Fruit fly (Drosophila melanogaster) whole organism, embryonic: ENCODE data around the gene Noa36.
A peak's percentile ranks its signal among the peaks of the same experiment; 100 is the strongest.

Experiments
- ATbp ChIP-seq: fragments of 200-800 bp; sonication (Bioruptor generic); optimal IDR thresholded peaks from 2 replicates; lab custom pipeline; 2017; ENCODE audit warnings: missing biosample characterization, mild to moderate bottlenecking, missing genetic modification characterization, missing genetic modification reagents
- Adf1 ChIP-seq: fragments of 200-800 bp; sonication (Bioruptor generic); IDR thresholded peaks from 2 replicates; pipeline ENCODE4 v1.3.6; 2022; ENCODE audit warnings: missing biosample characterization, missing genetic modification characterization
- CG10267 ChIP-seq: fragments of 200-800 bp; sonication (Bioruptor generic); optimal IDR thresholded peaks from 2 replicates; lab custom pipeline; 2018; ENCODE audit warnings: missing biosample characterization, mild to moderate bottlenecking, missing genetic modification characterization, moderate library complexity
- CG10321 ChIP-seq: fragments of 200-800 bp; sonication (Bioruptor generic); IDR thresholded peaks from 2 replicates; pipeline ENCODE4 v1.3.6; 2022; ENCODE audit warnings: missing biosample characterization, missing genetic modification characterization
- CG10543 ChIP-seq: fragments of 200-800 bp; sonication (Bioruptor generic); optimal IDR thresholded peaks from 3 replicates; lab custom pipeline; 2017; ENCODE audit warnings: missing biosample characterization, mild to moderate bottlenecking, missing genetic modification characterization, moderate library complexity
- CG10959 ChIP-seq: fragments of 200-800 bp; sonication (Bioruptor generic); IDR thresholded peaks from 2 replicates; pipeline ENCODE4 v1.3.6; 2022; ENCODE audit warnings: missing biosample characterization, missing genetic modification characterization
- CG11093 ChIP-seq: fragments of 200-800 bp; sonication (Bioruptor generic); IDR thresholded peaks from 3 replicates; pipeline ENCODE4 v1.3.6; 2022; ENCODE audit warnings: missing biosample characterization, missing genetic modification characterization
- CG12155 ChIP-seq: fragments of 200-800 bp; sonication (Bioruptor generic); optimal IDR thresholded peaks from 3 replicates; lab custom pipeline; 2016; ENCODE audit warnings: missing biosample characterization, missing genetic modification characterization
- CG12391 ChIP-seq: fragments of 200-800 bp; sonication (Bioruptor generic); optimal IDR thresholded peaks from 3 replicates; lab custom pipeline; 2018; ENCODE audit warnings: missing biosample characterization, mild to moderate bottlenecking, missing genetic modification characterization, moderate library complexity
- CG12769 ChIP-seq: fragments of 200-800 bp; sonication (Bioruptor generic); optimal IDR thresholded peaks from 2 replicates; lab custom pipeline; 2019; ENCODE audit warnings: missing biosample characterization, mild to moderate bottlenecking, missing genetic modification characterization, moderate library complexity
- CG13123 ChIP-seq: fragments of 200-800 bp; sonication (Bioruptor generic); optimal IDR thresholded peaks from 2 replicates; lab custom pipeline; 2016; ENCODE audit warnings: missing biosample characterization, missing genetic modification characterization
- CG14710 ChIP-seq: fragments of 200-800 bp; sonication (Bioruptor generic); optimal IDR thresholded peaks from 3 replicates; lab custom pipeline; 2019; ENCODE audit warnings: missing biosample characterization, mild to moderate bottlenecking, missing genetic modification characterization, moderate library complexity
- CG17328 ChIP-seq: fragments of 200-800 bp; sonication (Bioruptor generic); IDR thresholded peaks from 2 replicates; pipeline ENCODE4 v1.3.6; 2022; ENCODE audit warnings: missing biosample characterization, missing genetic modification characterization
- CG17359 ChIP-seq: fragments of 200-800 bp; sonication (Bioruptor generic); optimal IDR thresholded peaks from 3 replicates; lab custom pipeline; 2018; ENCODE audit warnings: missing biosample characterization, mild to moderate bottlenecking, missing genetic modification characterization, moderate library complexity
- CG1832 ChIP-seq: fragments of 200-800 bp; sonication (Bioruptor generic); optimal IDR thresholded peaks from 2 replicates; lab custom pipeline; 2017; ENCODE audit warnings: missing biosample characterization, mild to moderate bottlenecking, missing genetic modification characterization, inconsistent platforms
- CG2129 ChIP-seq: fragments of 200-800 bp; sonication (Bioruptor generic); IDR thresholded peaks from 2 replicates; pipeline ENCODE4 v1.3.6; 2022; ENCODE audit warnings: missing biosample characterization, missing genetic modification characterization; ENCODE audit not compliant: partially characterized antibody
- CG2712 ChIP-seq: fragments of 200-800 bp; optimal IDR thresholded peaks from 3 replicates; lab custom pipeline; 2019; ENCODE audit warnings: missing biosample characterization, mild to moderate bottlenecking, missing genetic modification characterization, moderate library complexity
- CG3407 ChIP-seq: fragments of 200-800 bp; sonication (Bioruptor generic); optimal IDR thresholded peaks from 2 replicates; lab custom pipeline; 2018; ENCODE audit warnings: missing biosample characterization, mild to moderate bottlenecking, missing genetic modification characterization
- CG34224 ChIP-seq: fragments of 200-800 bp; sonication (Bioruptor generic); IDR thresholded peaks from 3 replicates; pipeline ENCODE4 v1.3.6; 2022; ENCODE audit warnings: missing biosample characterization, missing genetic modification characterization; ENCODE audit not compliant: partially characterized antibody
- CG42726 ChIP-seq: fragments of 200-800 bp; sonication (Bioruptor generic); IDR thresholded peaks from 2 replicates; pipeline ENCODE4 v1.3.6; 2022; ENCODE audit warnings: missing biosample characterization, missing genetic modification characterization; ENCODE audit not compliant: partially characterized antibody
- CG4360 ChIP-seq: fragments of 200-800 bp; sonication (Bioruptor generic); IDR thresholded peaks from 2 replicates; pipeline ENCODE4 v1.3.6; 2022; ENCODE audit warnings: missing biosample characterization, missing genetic modification characterization
- CG4617 ChIP-seq: fragments of 200-800 bp; sonication (Bioruptor generic); optimal IDR thresholded peaks from 3 replicates; lab custom pipeline; 2016; ENCODE audit warnings: missing biosample characterization, missing genetic modification characterization, borderline replicate concordance
- CG6654 ChIP-seq: fragments of 200-800 bp; sonication (Bioruptor generic); optimal IDR thresholded peaks from 2 replicates; lab custom pipeline; 2017; ENCODE audit warnings: missing biosample characterization, mild to moderate bottlenecking, missing genetic modification characterization
- CG9215 ChIP-seq: fragments of 200-800 bp; sonication (Bioruptor generic); IDR thresholded peaks from 2 replicates; pipeline ENCODE4 v1.3.6; 2022; ENCODE audit warnings: missing biosample characterization, missing genetic modification characterization
- Dbx ChIP-seq: fragments of 200-800 bp; sonication (Bioruptor generic); IDR thresholded peaks from 3 replicates; pipeline ENCODE4 v1.3.6; 2022; ENCODE audit warnings: missing biosample characterization, missing genetic modification characterization
- Dll ChIP-seq: fragments of 200-800 bp; sonication (Bioruptor generic); IDR thresholded peaks from 4 replicates; pipeline ENCODE4 v1.3.6; 2022; ENCODE audit warnings: missing biosample characterization, missing genetic modification characterization; ENCODE audit not compliant: partially characterized antibody
- Drgx ChIP-seq: fragments of 200-800 bp; sonication (Bioruptor generic); IDR thresholded peaks from 2 replicates; pipeline ENCODE4 v1.3.6; 2022; ENCODE audit warnings: missing biosample characterization, missing genetic modification characterization
- Fer1 ChIP-seq: fragments of 200-800 bp; sonication (Bioruptor generic); optimal IDR thresholded peaks from 2 replicates; lab custom pipeline; 2017; ENCODE audit warnings: missing biosample characterization, mild to moderate bottlenecking, missing genetic modification characterization
- HmgZ ChIP-seq: fragments of 200-800 bp; sonication (Bioruptor generic); optimal IDR thresholded peaks from 2 replicates; lab custom pipeline; 2018; ENCODE audit warnings: missing biosample characterization, mild to moderate bottlenecking, missing genetic modification characterization
- Hr51 ChIP-seq, 2 experiments: fragments of 200-800 bp; sonication (Bioruptor generic); optimal IDR thresholded peaks; 2 replicates in 1 of 2; 3 replicates in 1 of 2; lab custom pipeline; 2016 to 2018; ENCODE audit warnings: missing biosample characterization in 2 of 2, missing genetic modification characterization in 2 of 2, mild to moderate bottlenecking in 1 of 2, moderate library complexity in 1 of 2
- Kr ChIP-seq: fragments of 200-800 bp; sonication (Bioruptor generic); optimal IDR thresholded peaks from 2 replicates; lab custom pipeline; 2017; ENCODE audit warnings: missing biosample characterization, mild to moderate bottlenecking, missing genetic modification characterization
- Mes4 ChIP-seq: fragments of 200-800 bp; sonication (Bioruptor generic); optimal IDR thresholded peaks from 2 replicates; lab custom pipeline; 2016; ENCODE audit warnings: missing biosample characterization, missing genetic modification characterization
- Nf-YB ChIP-seq: fragments of 200-800 bp; sonication (Bioruptor generic); optimal IDR thresholded peaks from 3 replicates; lab custom pipeline; 2019; ENCODE audit warnings: missing biosample characterization, mild to moderate bottlenecking, missing genetic modification characterization, moderate library complexity
- Spps ChIP-seq: fragments of 200-800 bp; sonication (Bioruptor generic); optimal IDR thresholded peaks from 2 replicates; lab custom pipeline; 2018; ENCODE audit warnings: missing biosample characterization, mild to moderate bottlenecking, missing genetic modification characterization
- ap ChIP-seq: fragments of 200-800 bp; sonication (Bioruptor generic); IDR thresholded peaks from 2 replicates; pipeline ENCODE4 v1.3.6; 2022; ENCODE audit warnings: missing biosample characterization, missing genetic modification characterization
- cg ChIP-seq: fragments of 200-800 bp; sonication (Bioruptor generic); optimal IDR thresholded peaks from 3 replicates; lab custom pipeline; 2019; ENCODE audit warnings: missing biosample characterization, mild to moderate bottlenecking, missing genetic modification characterization, moderate library complexity
- chm ChIP-seq: fragments of 200-800 bp; sonication (Bioruptor generic); IDR thresholded peaks from 2 replicates; pipeline ENCODE4 v1.3.6; 2022; ENCODE audit warnings: missing biosample characterization, missing genetic modification characterization
- ci ChIP-seq: fragments of 200-800 bp; sonication (Bioruptor generic); IDR thresholded peaks from 3 replicates; pipeline ENCODE4 v1.3.6; 2022; ENCODE audit warnings: missing biosample characterization, missing genetic modification characterization
- eve ChIP-seq, 2 experiments: fragments of >200 bp; optimal IDR thresholded peaks; 2 replicates each; lab custom pipeline; 2017; ENCODE audit warnings: missing biosample characterization in 2 of 2, missing genetic modification characterization in 2 of 2
- fd96Cb ChIP-seq: fragments of 200-800 bp; sonication (Bioruptor generic); optimal IDR thresholded peaks from 2 replicates; lab custom pipeline; 2018; ENCODE audit warnings: missing biosample characterization, mild to moderate bottlenecking, missing genetic modification characterization, moderate library complexity
- fru ChIP-seq: fragments of >200 bp; optimal IDR thresholded peaks from 2 replicates; lab custom pipeline; 2017
- grn ChIP-seq: fragments of 200-800 bp; sonication (Bioruptor generic); optimal IDR thresholded peaks from 3 replicates; lab custom pipeline; 2017; ENCODE audit warnings: missing biosample characterization, missing genetic modification characterization
- ham ChIP-seq: fragments of 200-800 bp; sonication (Bioruptor generic); IDR thresholded peaks from 2 replicates; pipeline ENCODE4 v1.3.6; 2022; ENCODE audit warnings: missing biosample characterization, missing genetic modification characterization
- inv ChIP-seq: fragments of 200-800 bp; sonication (Bioruptor generic); IDR thresholded peaks from 2 replicates; pipeline ENCODE4 v1.3.6; 2022; ENCODE audit warnings: missing biosample characterization, missing genetic modification characterization; ENCODE audit not compliant: partially characterized antibody
- lab ChIP-seq: fragments of 200-800 bp; sonication (Bioruptor generic); optimal IDR thresholded peaks from 3 replicates; lab custom pipeline; 2017; ENCODE audit warnings: missing biosample characterization, missing genetic modification characterization, mild to moderate bottlenecking, moderate library complexity, missing genetic modification reagents
- pros ChIP-seq: fragments of 200-800 bp; sonication (Bioruptor generic); optimal IDR thresholded peaks from 3 replicates; lab custom pipeline; 2019; ENCODE audit warnings: missing biosample characterization, mild to moderate bottlenecking, missing genetic modification characterization, moderate library complexity
- stwl ChIP-seq: fragments of 200-800 bp; sonication (Bioruptor generic); optimal IDR thresholded peaks from 3 replicates; lab custom pipeline; 2018; ENCODE audit warnings: missing biosample characterization, mild to moderate bottlenecking, missing genetic modification characterization, moderate library complexity
- tup ChIP-seq: fragments of 200-800 bp; sonication (Bioruptor generic); optimal IDR thresholded peaks from 2 replicates; lab custom pipeline; 2016; ENCODE audit warnings: missing biosample characterization, mild to moderate bottlenecking, missing genetic modification characterization, moderate library complexity
- z ChIP-seq: fragments of 200-800 bp; sonication (Bioruptor generic); IDR thresholded peaks from 3 replicates; pipeline ENCODE4 v1.3.6; 2022; ENCODE audit warnings: missing biosample characterization, missing genetic modification characterization

Noa36 gene

dm6 chr3R:28634261-28634980 is 35.3 kb upstream of the Noa36 start (continued):
- TF ChIP-seq ATbp (GFP tag; lab: Kevin White, UChicago) (peak; percentile 27), ap (GFP tag; lab: Robert Waterston, UW) (no peak), Kr (GFP tag; lab: Kevin White, UChicago) (no peak), CG13123 (GFP tag; lab: Kevin White, UChicago) (no peak), CG9215 (no peak), inv (GFP tag; lab: Robert Waterston, UW) (no peak), stwl (tag; lab: Kevin White, UChicago) (no peak), Dll (0 out of 4 replicates have a peak, but pooled peaks have one; percentile 34), fd96Cb (tag; lab: Kevin White, UChicago) (no peak), CG12769 (no peak), lab (GFP tag; lab: Kevin White, UChicago) (no peak), Mes4 (GFP tag; lab: Kevin White, UChicago) (no peak), Drgx (0 out of 2 replicates have a peak, but pooled peaks have one; percentile 26), CG12155 (GFP tag; lab: Kevin White, UChicago) (no peak), CG4360 (GFP tag; lab: Robert Waterston, UW) (peak; percentile 69), CG3407 (no peak), CG17328 (GFP tag; lab: Robert Waterston, UW) (no peak), ci (GFP tag; lab: Robert Waterston, UW) (no peak), CG42726 (GFP tag; lab: Robert Waterston, UW) (no peak), CG6654 (GFP tag; lab: Kevin White, UChicago) (no peak), CG2129 (GFP tag; lab: Robert Waterston, UW) (no peak), CG14710 (no peak), Dbx (GFP tag; lab: Robert Waterston, UW) (no peak), Adf1 (GFP tag; lab: Robert Waterston, UW) (no peak), pros (GFP tag; lab: Kevin White, UChicago) (peak; percentile 83), CG34224 (GFP tag; lab: Robert Waterston, UW) (no peak), ham (no peak), CG10321 (GFP tag; lab: Robert Waterston, UW) (no peak), CG10267 (no peak), chm (GFP tag; lab: Robert Waterston, UW) (0 out of 2 replicates have a peak, but pooled peaks have one; percentile 46), grn (GFP tag; lab: Kevin White, UChicago) (no peak), Fer1 (GFP tag; lab: Kevin White, UChicago) (peak; percentile 34), CG1832 (GFP tag; lab: Kevin White, UChicago) (peak; percentile 49), Spps (tag; lab: Kevin White, UChicago) (no peak), HmgZ (tag; lab: Kevin White, UChicago) (no peak), CG12391 (tag; lab: Kevin White, UChicago) (no peak), CG2712 (tag; lab: Kevin White, UChicago) (no peak), CG4617 (peak; percentile 23), eve (GFP tag; optimal IDR thresholded peaks at IDR 0.05; lab: Kevin White, UChicago) (no peak), CG10959 (GFP tag; lab: Robert Waterston, UW) (no peak), cg (GFP tag; lab: Kevin White, UChicago) (peak; percentile 88), Hr51 (GFP tag; optimal IDR thresholded peaks at IDR 0.05; lab: Kevin White, UChicago) (no peak), tup (GFP tag; lab: Kevin White, UChicago) (no peak), z (GFP tag; lab: Robert Waterston, UW) (no peak), Nf-YB (no peak), CG17359 (tag; lab: Kevin White, UChicago) (peak; percentile 6), CG11093 (GFP tag; lab: Robert Waterston, UW) (no peak), CG10543 (GFP tag; lab: Kevin White, UChicago) (no peak), fru (lab: Kevin White, UChicago) (no peak)
